Fruit fly (Drosophila melanogaster) whole organism, pupa: ENCODE measurements around the gene Mst27D.

Experiments used
- CG13204 ChIP-seq: fragments of 200-800 bp; sonication (Bioruptor generic); optimal IDR thresholded peaks from 2 replicates; lab custom pipeline; 2018; ENCODE audit warnings: missing biosample characterization, mild to moderate bottlenecking, missing genetic modification characterization, moderate library complexity
- CG4496 ChIP-seq: fragments of 200-800 bp; sonication (Bioruptor generic); IDR thresholded peaks from 3 replicates; pipeline ENCODE4 v1.3.6; 2022; ENCODE audit warnings: missing biosample characterization, missing genetic modification characterization
- CG8301 ChIP-seq: fragments of 200-800 bp; sonication (Bioruptor generic); optimal IDR thresholded peaks from 2 replicates; lab custom pipeline; 2018; ENCODE audit warnings: missing biosample characterization, mild to moderate bottlenecking, missing genetic modification characterization
- CG9948 ChIP-seq: fragments of 200-800 bp; sonication (Bioruptor generic); optimal IDR thresholded peaks from 2 replicates; lab custom pipeline; 2018; ENCODE audit warnings: missing biosample characterization, mild to moderate bottlenecking, missing genetic modification characterization, moderate library complexity
- EcR ChIP-seq: fragments of 200-800 bp; sonication (Bioruptor generic); optimal IDR thresholded peaks from 3 replicates; lab custom pipeline; 2019; ENCODE audit warnings: missing biosample characterization, missing genetic modification characterization, mild to moderate bottlenecking, moderate library complexity, missing genetic modification reagents
- Snoo ChIP-seq: fragments of 200-800 bp; sonication (Bioruptor generic); optimal IDR thresholded peaks from 3 replicates; lab custom pipeline; 2017; ENCODE audit warnings: missing biosample characterization, mild to moderate bottlenecking, missing genetic modification characterization, inconsistent platforms
- rn ChIP-seq: fragments of 200-800 bp; sonication (Bioruptor generic); IDR thresholded peaks from 2 replicates; pipeline ENCODE4 v1.3.6; 2022; ENCODE audit warnings: missing biosample characterization, missing genetic modification characterization

DNA sequence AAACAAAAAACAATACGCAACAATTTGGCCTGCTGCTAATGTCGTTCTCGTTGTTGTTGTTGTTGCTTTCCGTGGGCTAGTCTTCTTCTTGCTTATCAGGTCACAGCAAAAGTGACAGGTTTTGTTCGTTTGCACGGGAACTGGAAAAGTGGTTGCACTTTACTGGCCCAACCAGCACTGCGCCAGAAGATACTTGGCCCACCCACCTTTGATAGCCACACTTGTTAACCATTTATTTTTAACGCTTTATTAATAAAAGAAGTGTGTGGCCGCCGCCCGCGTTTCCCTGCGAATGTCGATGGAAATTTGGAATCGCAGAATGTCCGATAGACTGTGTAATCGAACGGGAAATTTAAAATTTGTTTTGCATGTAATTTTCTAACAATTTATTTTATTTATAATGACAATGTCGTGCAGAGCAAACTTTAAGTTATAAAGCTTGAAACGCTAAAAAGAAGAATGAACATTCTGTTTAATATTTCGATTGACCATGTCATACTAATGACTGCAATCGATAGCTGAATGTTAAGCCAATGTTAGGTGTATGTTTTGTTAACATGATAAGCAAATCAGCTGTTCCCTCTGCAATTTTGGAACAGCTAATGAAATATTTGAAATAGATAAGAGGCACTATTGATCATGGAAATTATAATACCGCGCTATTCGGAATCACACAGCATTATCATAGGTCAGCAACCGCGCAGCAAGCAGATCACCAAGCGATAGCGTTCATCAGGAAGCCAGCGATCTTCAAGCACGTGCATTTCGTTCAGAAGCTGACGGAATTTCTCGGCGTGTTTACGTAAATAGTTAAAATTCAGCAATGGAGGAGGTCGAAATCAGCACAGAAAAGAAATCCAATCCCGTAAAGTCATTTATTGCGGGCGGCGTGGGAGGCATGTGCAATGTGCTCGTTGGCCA lies 33.4 kb downstream of the Mst27D start, which contains the start of the genes CG31908 and MME1:
- peak; percentile 2 for TF ChIP-seq EcR (GFP tag; lab: Kevin White, UChicago)
- no peak for TF ChIP-seq CG8301
- no peak for TF ChIP-seq rn (GFP tag; lab: Robert Waterston, UW)
- no peak for TF ChIP-seq CG13204
- peak; percentile 42; the same call in 1 of the 3 replicates for TF ChIP-seq CG4496 (GFP tag; lab: Robert Waterston, UW)
- TF ChIP-seq Snoo (tag; lab: Kevin White, UChicago) = no peak
- TF ChIP-seq CG9948 (tag; lab: Kevin White, UChicago) = peak; percentile 2
